Worm (Caenorhabditis elegans) whole organism, early embryonic: ENCODE measurements around the gene fkh-7.

Experiments used
- B0310.2 ChIP-seq: sonication (generic microtip); optimal IDR thresholded peaks from 2 replicates; lab custom pipeline; 2016; ENCODE audit warnings: mild to moderate bottlenecking, missing genetic modification characterization, missing compliant biosample characterization
- F13C5.2 ChIP-seq: sonication (generic microtip); optimal IDR thresholded peaks from 2 replicates; lab custom pipeline; 2017; ENCODE audit warnings: mild to moderate bottlenecking, missing genetic modification characterization, inconsistent platforms, missing compliant biosample characterization
- aly-1 ChIP-seq: sonication (generic microtip); optimal IDR thresholded peaks from 2 replicates; lab custom pipeline; 2016; ENCODE audit warnings: missing genetic modification characterization, missing compliant biosample characterization
- ama-1 ChIP-seq: fragments of 150-350 bp; optimal IDR thresholded peaks from 2 replicates; lab custom pipeline; 2014
- ceh-13 ChIP-seq: fragments of 200-800 bp; sonication (Bioruptor generic); optimal IDR thresholded peaks from 2 replicates; lab custom pipeline; 2018; ENCODE audit warnings: mild to moderate bottlenecking, missing genetic modification characterization, missing compliant biosample characterization
- ceh-36 ChIP-seq: sonication (generic microtip); optimal IDR thresholded peaks from 2 replicates; lab custom pipeline; 2016; ENCODE audit warnings: missing genetic modification characterization, inconsistent platforms, missing compliant biosample characterization
- ets-7 ChIP-seq: sonication (generic microtip); optimal IDR thresholded peaks from 2 replicates; lab custom pipeline; 2016; ENCODE audit warnings: missing genotype, missing genetic modification characterization, missing compliant biosample characterization
- flt-1 ChIP-seq: fragments of 200-800 bp; sonication (Bioruptor generic); IDR thresholded peaks from 2 replicates; pipeline ENCODE4 v1.3.6; 2022; ENCODE audit warnings: missing genetic modification characterization, missing compliant biosample characterization
- hmbx-1 ChIP-seq: sonication (generic microtip); optimal IDR thresholded peaks from 2 replicates; lab custom pipeline; 2016; ENCODE audit warnings: mild to moderate bottlenecking, missing genetic modification characterization, missing compliant biosample characterization
- hmg-4 ChIP-seq: fragments of 200-800 bp; sonication (Bioruptor generic); optimal IDR thresholded peaks from 2 replicates; lab custom pipeline; 2018; ENCODE audit warnings: mild to moderate bottlenecking, missing genetic modification characterization, missing compliant biosample characterization
- hnd-1 ChIP-seq: sonication (generic microtip); optimal IDR thresholded peaks from 2 replicates; lab custom pipeline; 2016; ENCODE audit warnings: missing genetic modification characterization, missing compliant biosample characterization
- pes-1 ChIP-seq: fragments of 200-800 bp; sonication (Bioruptor generic); IDR thresholded peaks from 2 replicates; pipeline ENCODE4 v1.3.6; 2022; ENCODE audit warnings: missing genetic modification reagents, missing genetic modification characterization, missing compliant biosample characterization
- scrt-1 ChIP-seq: fragments of 200-800 bp; sonication (Bioruptor generic); IDR thresholded peaks from 2 replicates; pipeline ENCODE4 v1.3.6; 2022; ENCODE audit warnings: missing genetic modification characterization, missing compliant biosample characterization
- sea-1 ChIP-seq: fragments of 200-800 bp; sonication (Bioruptor generic); conservative IDR thresholded peaks from 2 replicates; pipeline ENCODE4 v1.3.6; 2022; ENCODE audit warnings: missing genetic modification characterization, missing compliant biosample characterization
- tbx-11 ChIP-seq: fragments of 200-800 bp; sonication (Bioruptor generic); IDR thresholded peaks from 2 replicates; pipeline ENCODE4 v1.3.6; 2022; ENCODE audit warnings: missing genetic modification characterization, missing compliant biosample characterization
- tbx-37 ChIP-seq: fragments of 200-800 bp; sonication (Bioruptor generic); conservative IDR thresholded peaks from 2 replicates; pipeline ENCODE4 v1.3.6; 2022; ENCODE audit warnings: missing genetic modification reagents, missing genetic modification characterization, missing compliant biosample characterization
- tra-4 ChIP-seq: sonication (generic microtip); optimal IDR thresholded peaks from 2 replicates; lab custom pipeline; 2017; ENCODE audit warnings: missing genetic modification characterization, missing compliant biosample characterization

fkh-7 gene

DNA sequence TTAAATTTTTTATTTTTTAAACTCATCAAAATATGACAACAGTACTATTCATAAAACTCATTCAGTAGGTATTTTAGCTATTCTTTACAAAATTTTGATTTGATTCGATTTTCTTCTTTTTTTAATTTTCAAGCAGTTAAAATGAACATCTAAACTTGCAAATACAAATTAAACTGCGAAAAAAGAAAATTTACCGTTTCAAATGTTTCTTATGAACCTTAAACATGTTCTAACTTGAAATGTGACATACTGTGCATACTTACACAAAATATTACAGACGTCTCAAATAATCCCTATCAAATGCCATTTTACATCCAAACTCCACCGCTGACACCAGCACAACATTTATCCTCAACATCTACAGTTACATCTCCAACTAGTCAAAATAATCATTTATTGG, at the start of gene fkh-7:
fkh-7 (plus strand) TSS at position 301 of the 400 bp plus-strand sequence.
- TF ChIP-seq hmbx-1 (no peak), scrt-1 (GFP tag; lab: Robert Waterston, UW) (no peak), hmg-4 (GFP tag; lab: Kevin White, UChicago) (no peak), tra-4 (no peak), ceh-13 (GFP tag; lab: Kevin White, UChicago) (no peak), B0310.2 (tag; lab: Kevin White, UChicago) (no peak), flt-1 (GFP tag; lab: Robert Waterston, UW) (no peak), F13C5.2 (tag; lab: Kevin White, UChicago) (no peak), tbx-11 (GFP tag; lab: Robert Waterston, UW) (no peak), ets-7 (no peak), sea-1 (no peak), tbx-37 (GFP tag; lab: Robert Waterston, UW) (no peak), aly-1 (no peak), ceh-36 (tag; lab: Kevin White, UChicago) (no peak), ama-1 (lab: Kevin White, UChicago) (no peak), hnd-1 (tag; lab: Kevin White, UChicago) (no peak), pes-1 (no peak)

DNA sequence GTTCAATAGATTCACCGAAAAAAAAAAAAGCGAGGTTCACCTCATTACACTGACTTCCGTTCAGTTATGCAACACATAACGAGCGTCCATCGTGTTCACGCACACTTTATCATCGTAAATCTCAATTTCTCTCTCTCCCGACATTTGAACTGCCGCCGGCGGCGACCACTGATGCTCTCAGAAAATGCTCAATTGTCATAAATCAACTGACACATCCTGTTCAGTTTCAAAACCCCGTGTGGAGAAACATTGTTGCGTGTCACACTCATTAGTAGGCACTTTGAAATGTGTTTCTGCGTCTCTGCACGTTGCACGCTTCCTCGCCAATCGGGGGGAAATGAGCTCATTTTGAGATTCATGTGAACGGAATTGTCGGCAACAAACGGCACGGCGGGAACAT, 48.7 kb upstream of the fkh-7 start:
- no peak for TF ChIP-seq hnd-1 (tag; lab: Kevin White, UChicago)
- TF ChIP-seq ceh-13 (GFP tag; lab: Kevin White, UChicago): no peak
- no peak for TF ChIP-seq B0310.2 (tag; lab: Kevin White, UChicago)
- TF ChIP-seq hmg-4 (GFP tag; lab: Kevin White, UChicago): no peak
- TF ChIP-seq hmbx-1: no peak
- TF ChIP-seq F13C5.2 (tag; lab: Kevin White, UChicago): no peak
- no peak for TF ChIP-seq tbx-37 (GFP tag; lab: Robert Waterston, UW)
- TF ChIP-seq ama-1 (lab: Kevin White, UChicago): no peak
- TF ChIP-seq scrt-1 (GFP tag; lab: Robert Waterston, UW): no peak

DNA sequence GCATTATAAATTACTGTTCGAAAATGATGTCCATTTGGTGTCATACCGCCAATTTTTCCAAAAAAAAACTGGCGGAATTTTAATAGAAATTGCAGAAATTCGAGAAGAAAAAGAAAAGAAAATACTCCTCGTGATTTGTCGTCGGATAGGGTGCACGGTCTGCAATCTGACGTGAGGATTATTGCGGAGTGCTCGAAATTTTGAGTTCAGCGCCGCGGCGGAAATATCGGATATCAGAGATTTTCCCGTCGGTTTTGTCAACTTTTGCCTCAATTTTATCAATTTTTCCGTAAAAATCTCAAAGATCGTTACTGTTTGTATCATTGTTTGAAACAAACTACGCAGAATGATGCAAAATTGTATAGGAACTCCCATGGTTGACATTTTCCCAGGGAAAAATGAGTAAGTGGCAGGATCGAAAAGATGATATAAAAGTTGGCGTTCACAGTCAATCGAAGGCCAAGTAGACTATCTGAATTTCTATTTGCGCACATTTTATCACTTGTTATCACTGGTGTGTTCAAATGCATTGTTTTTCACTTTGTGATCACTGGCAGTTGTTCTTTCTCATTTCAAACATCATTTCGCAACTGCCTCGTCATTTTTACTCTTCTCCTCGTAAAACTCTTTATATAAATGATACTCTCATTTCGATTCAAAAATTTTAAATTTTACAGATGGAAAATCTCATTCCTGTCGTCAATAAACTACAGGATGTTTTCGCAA, 46.5 kb upstream of the fkh-7 start, which contains the start of the genes fem-1 and drp-1:
fem-1 (minus strand) TSS at position 150 of the 726 bp plus-strand sequence.
drp-1 (plus strand) TSS at position 676 of the 726 bp plus-strand sequence.
- no peak for TF ChIP-seq hnd-1 (tag; lab: Kevin White, UChicago)
- peak; percentile 29 for TF ChIP-seq F13C5.2 (tag; lab: Kevin White, UChicago)
- peak; percentile 30 for TF ChIP-seq hmg-4 (GFP tag; lab: Kevin White, UChicago)

DNA sequence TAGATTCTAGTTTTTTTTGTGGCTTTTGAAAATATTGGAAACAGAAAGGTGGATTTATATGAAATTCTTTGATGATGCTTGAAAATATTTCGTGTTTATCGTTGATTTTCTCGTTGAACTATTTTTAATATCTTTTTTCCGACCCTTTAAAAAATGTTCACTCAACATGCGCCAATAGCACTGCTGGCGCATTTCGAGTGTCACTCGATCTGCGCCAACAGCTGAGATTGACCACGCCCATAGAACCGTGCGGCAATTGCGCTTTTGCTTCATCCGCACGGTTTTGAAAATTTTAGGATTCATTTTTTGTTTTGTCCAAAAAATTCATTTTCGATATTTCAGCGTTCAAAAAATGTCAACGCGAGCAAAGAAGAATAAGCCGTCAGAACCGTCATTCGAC, 43.2 kb upstream of the fkh-7 start, which contains the start of gene tebp-2:
tebp-2 (plus strand) TSS at position 343 of the 400 bp plus-strand sequence.
- no peak for TF ChIP-seq hmbx-1
- TF ChIP-seq hmg-4 (GFP tag; lab: Kevin White, UChicago): no peak
- no peak for TF ChIP-seq sea-1
- TF ChIP-seq tra-4: no peak
- no peak for TF ChIP-seq ceh-36 (tag; lab: Kevin White, UChicago)
- TF ChIP-seq ama-1 (lab: Kevin White, UChicago): no peak
- TF ChIP-seq tbx-11 (GFP tag; lab: Robert Waterston, UW): no peak
- no peak for TF ChIP-seq flt-1 (GFP tag; lab: Robert Waterston, UW)
- no peak for TF ChIP-seq B0310.2 (tag; lab: Kevin White, UChicago)
- TF ChIP-seq ets-7: no peak
- TF ChIP-seq hnd-1 (tag; lab: Kevin White, UChicago): no peak
- TF ChIP-seq ceh-13 (GFP tag; lab: Kevin White, UChicago): no peak
- no peak for TF ChIP-seq aly-1

DNA sequence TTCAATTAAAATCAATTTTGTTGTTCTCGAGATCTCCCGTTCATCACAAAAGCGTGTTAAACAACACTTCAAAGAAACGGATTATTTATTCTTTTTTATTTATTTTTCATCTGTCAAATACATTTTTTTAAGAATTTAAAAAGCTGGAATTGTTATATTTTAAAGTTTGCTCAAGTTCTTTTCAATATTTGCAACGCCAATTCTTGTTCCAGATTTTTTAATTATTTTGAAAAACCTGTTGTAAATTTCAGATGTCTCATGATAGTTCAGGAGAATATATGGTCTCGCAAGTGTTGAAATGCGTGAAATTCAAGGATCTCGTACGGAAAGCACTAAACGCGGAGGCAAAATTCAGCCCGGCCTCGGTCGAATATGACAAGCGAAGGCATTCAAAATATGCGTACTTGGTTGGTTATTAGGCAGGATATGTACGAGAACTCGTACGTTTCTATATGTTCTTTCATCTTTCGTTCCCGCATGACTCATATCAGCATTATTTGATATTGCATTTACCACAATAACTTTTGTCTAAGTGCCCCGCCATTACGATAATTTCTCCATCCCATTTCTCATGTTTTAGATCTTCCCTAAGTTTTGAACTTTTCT, 39.8 kb upstream of the fkh-7 start, which contains the start of gene cec-6:
cec-6 (plus strand) TSS at position 252 of the 606 bp plus-strand sequence.
- no peak for TF ChIP-seq tra-4
- TF ChIP-seq ceh-36 (tag; lab: Kevin White, UChicago): no peak
- no peak for TF ChIP-seq hnd-1 (tag; lab: Kevin White, UChicago)
- no peak for TF ChIP-seq pes-1
- TF ChIP-seq F13C5.2 (tag; lab: Kevin White, UChicago): no peak
- no peak for TF ChIP-seq ama-1 (lab: Kevin White, UChicago)
- TF ChIP-seq sea-1: no peak
- TF ChIP-seq hmg-4 (GFP tag; lab: Kevin White, UChicago): no peak
- no peak for TF ChIP-seq B0310.2 (tag; lab: Kevin White, UChicago)
- no peak for TF ChIP-seq tbx-37 (GFP tag; lab: Robert Waterston, UW)
- no peak for TF ChIP-seq ceh-13 (GFP tag; lab: Kevin White, UChicago)
- no peak for TF ChIP-seq flt-1 (GFP tag; lab: Robert Waterston, UW)

DNA sequence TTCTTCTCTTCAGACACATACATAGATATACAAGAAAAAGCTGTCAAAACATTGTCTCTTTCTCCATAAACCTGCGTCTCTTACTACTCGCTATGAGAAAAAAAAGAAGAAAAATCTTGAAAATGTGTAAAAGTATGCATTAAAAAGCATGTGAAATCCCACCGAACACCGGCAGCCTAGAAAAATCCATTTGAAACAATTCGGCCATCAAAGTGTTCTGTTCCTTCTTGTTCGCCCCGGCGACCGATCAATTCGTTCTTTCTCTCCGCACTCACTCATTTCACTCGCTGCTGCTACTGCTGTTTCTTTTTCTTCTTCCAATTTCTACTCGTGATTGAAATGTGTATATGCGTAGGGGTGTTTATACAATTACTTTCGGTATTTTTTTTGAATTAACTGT, 35.6 kb upstream of the fkh-7 start:
- no peak for TF ChIP-seq ceh-13 (GFP tag; lab: Kevin White, UChicago)
- TF ChIP-seq ceh-36 (tag; lab: Kevin White, UChicago): no peak
- TF ChIP-seq tra-4: no peak
- no peak for TF ChIP-seq pes-1
- TF ChIP-seq hmbx-1: no peak
- TF ChIP-seq sea-1: no peak
- TF ChIP-seq hnd-1 (tag; lab: Kevin White, UChicago): no peak
- no peak for TF ChIP-seq ets-7
- TF ChIP-seq B0310.2 (tag; lab: Kevin White, UChicago): no peak
- no peak for TF ChIP-seq ama-1 (lab: Kevin White, UChicago)
- TF ChIP-seq aly-1: no peak
- no peak for TF ChIP-seq flt-1 (GFP tag; lab: Robert Waterston, UW)
- no peak for TF ChIP-seq F13C5.2 (tag; lab: Kevin White, UChicago)
- TF ChIP-seq hmg-4 (GFP tag; lab: Kevin White, UChicago): no peak
- TF ChIP-seq scrt-1 (GFP tag; lab: Robert Waterston, UW): no peak
- TF ChIP-seq tbx-11 (GFP tag; lab: Robert Waterston, UW): no peak
- TF ChIP-seq tbx-37 (GFP tag; lab: Robert Waterston, UW): no peak
